Worm (Caenorhabditis elegans) whole organism, young adult: ENCODE results near the gene ZK686.2.

Experiments
- B0035.1 ChIP-seq: sonication (generic microtip); optimal IDR thresholded peaks from 2 replicates; lab custom pipeline; 2016; ENCODE audit warnings: missing genetic modification characterization, mild to moderate bottlenecking, missing compliant biosample characterization, missing genotype, missing genetic modification reagents
- D2030.7 ChIP-seq: fragments of 200-800 bp; sonication (Bioruptor generic); IDR thresholded peaks from 2 replicates; pipeline ENCODE4 v1.3.6; 2022; ENCODE audit warnings: missing genetic modification reagents, missing genetic modification characterization, missing compliant biosample characterization
- F33H1.4 ChIP-seq: fragments of 200-800 bp; sonication (Bioruptor generic); IDR thresholded peaks from 2 replicates; pipeline ENCODE4 v1.3.6; 2022; ENCODE audit warnings: missing genetic modification reagents, missing genetic modification characterization, missing compliant biosample characterization
- F39B2.1 ChIP-seq: fragments of 200-800 bp; sonication (Bioruptor generic); IDR thresholded peaks from 2 replicates; pipeline ENCODE4 v1.3.6; 2022; ENCODE audit warnings: missing genetic modification reagents, missing genetic modification characterization, missing compliant biosample characterization
- F49E8.2 ChIP-seq: sonication (generic microtip); optimal IDR thresholded peaks from 3 replicates; lab custom pipeline; 2017; ENCODE audit warnings: missing genetic modification characterization, mild to moderate bottlenecking, missing compliant biosample characterization, antibody characterized with exemption, moderate library complexity; ENCODE audit not compliant: insufficient read depth
- F52B5.7 ChIP-seq: sonication (generic microtip); optimal IDR thresholded peaks from 2 replicates; lab custom pipeline; 2016; ENCODE audit warnings: mild to moderate bottlenecking, missing genetic modification characterization, missing compliant biosample characterization
- ama-1 ChIP-seq, 3 experiments: fragments of 150-350 bp in 1 of 3; sonication (generic microtip) in 2 of 3; optimal IDR thresholded peaks; 2 replicates each; lab custom pipeline; 2014 to 2018; ENCODE audit warnings: missing biosample characterization in 2 of 3, missing genetic modification characterization in 2 of 3, missing genetic modification reagents in 2 of 3
- attf-6 ChIP-seq: fragments of 200-800 bp; sonication (Bioruptor generic); IDR thresholded peaks from 2 replicates; pipeline ENCODE4 v1.3.6; 2022; ENCODE audit warnings: missing genetic modification reagents, missing genetic modification characterization, missing compliant biosample characterization
- ceh-40 ChIP-seq: fragments of 200-800 bp; sonication (Bioruptor generic); IDR thresholded peaks from 2 replicates; pipeline ENCODE4 v1.3.6; 2022; ENCODE audit warnings: missing genetic modification characterization, missing compliant biosample characterization
- ceh-91 ChIP-seq: fragments of 200-800 bp; sonication (Bioruptor generic); IDR thresholded peaks from 2 replicates; pipeline ENCODE4 v1.3.6; 2022; ENCODE audit warnings: missing genetic modification reagents, missing genetic modification characterization, missing compliant biosample characterization
- fkh-3 ChIP-seq: sonication (generic microtip); optimal IDR thresholded peaks from 2 replicates; lab custom pipeline; 2016; ENCODE audit warnings: mild to moderate bottlenecking, missing genetic modification characterization, missing compliant biosample characterization
- gei-17 ChIP-seq: fragments of 200-800 bp; sonication (Bioruptor generic); optimal IDR thresholded peaks from 2 replicates; lab custom pipeline; 2018; ENCODE audit warnings: mild to moderate bottlenecking, missing genetic modification characterization, missing compliant biosample characterization
- him-1 ChIP-seq: sonication (generic microtip); optimal IDR thresholded peaks from 2 replicates; lab custom pipeline; 2016; ENCODE audit warnings: missing genotype, missing genetic modification reagents, missing genetic modification characterization, missing compliant biosample characterization
- hmg-1.2 ChIP-seq: fragments of 200-800 bp; sonication (Bioruptor generic); IDR thresholded peaks from 2 replicates; pipeline ENCODE4 v1.3.6; 2022; ENCODE audit warnings: missing genetic modification reagents, missing genetic modification characterization, missing compliant biosample characterization
- hrde-1 ChIP-seq: sonication (generic microtip); optimal IDR thresholded peaks from 2 replicates; lab custom pipeline; 2016; ENCODE audit warnings: missing genetic modification characterization, mild to moderate bottlenecking, missing compliant biosample characterization, moderate library complexity, missing genotype, missing genetic modification reagents, borderline replicate concordance
- hsf-1 ChIP-seq: fragments of 200-800 bp; sonication (Bioruptor generic); IDR thresholded peaks from 2 replicates; pipeline ENCODE4 v1.3.6; 2022; ENCODE audit warnings: missing genetic modification reagents, missing genetic modification characterization, missing compliant biosample characterization
- let-526 ChIP-seq: fragments of 200-800 bp; sonication (Bioruptor generic); IDR thresholded peaks from 2 replicates; pipeline ENCODE4 v1.3.6; 2022; ENCODE audit warnings: missing genetic modification reagents, missing genetic modification characterization, missing compliant biosample characterization
- let-607 ChIP-seq, 2 experiments: fragments of 200-800 bp in 1 of 2; sonication (Bioruptor generic) in 1 of 2; sonication (generic microtip) in 1 of 2; optimal IDR thresholded peaks; 2 replicates each; lab custom pipeline; 2016 to 2018; ENCODE audit warnings: mild to moderate bottlenecking in 2 of 2, missing compliant biosample characterization in 2 of 2, missing genetic modification characterization in 2 of 2, moderate library complexity in 2 of 2, missing genotype in 1 of 2
- lin-35 ChIP-seq, 3 experiments: fragments of 150-350 bp in 2 of 3; sonication (generic microtip) in 1 of 3; optimal IDR thresholded peaks; 2 replicates each; lab custom pipeline; 2014 to 2018; ENCODE audit warnings: missing biosample characterization in 3 of 3, missing genetic modification characterization in 3 of 3, missing genetic modification reagents in 3 of 3
- lsl-1 ChIP-seq: fragments of 200-800 bp; sonication (Bioruptor generic); optimal IDR thresholded peaks from 2 replicates; lab custom pipeline; 2018; ENCODE audit warnings: mild to moderate bottlenecking, missing genetic modification characterization, moderate library complexity, missing compliant biosample characterization
- mel-28 ChIP-seq: sonication (generic microtip); optimal IDR thresholded peaks from 2 replicates; lab custom pipeline; 2016; ENCODE audit warnings: borderline replicate concordance, mild to moderate bottlenecking, missing genetic modification characterization, missing compliant biosample characterization
- mxl-1 ChIP-seq: sonication (generic microtip); optimal IDR thresholded peaks from 2 replicates; lab custom pipeline; 2016; ENCODE audit warnings: missing genetic modification characterization, missing compliant biosample characterization
- nfya-1 ChIP-seq: sonication (generic microtip); optimal IDR thresholded peaks from 2 replicates; lab custom pipeline; 2017; ENCODE audit warnings: antibody characterized with exemption, missing compliant biosample characterization, missing genetic modification characterization, borderline replicate concordance; ENCODE audit not compliant: insufficient read depth
- nhr-120 ChIP-seq: fragments of 200-800 bp; sonication (Bioruptor generic); IDR thresholded peaks from 2 replicates; pipeline ENCODE4 v1.3.6; 2022; ENCODE audit warnings: missing genetic modification characterization, missing compliant biosample characterization
- nhr-27 ChIP-seq: fragments of 200-800 bp; sonication (Bioruptor generic); optimal IDR thresholded peaks from 2 replicates; lab custom pipeline; 2018; ENCODE audit warnings: mild to moderate bottlenecking, missing genetic modification characterization, moderate library complexity, missing compliant biosample characterization
- nhr-80 ChIP-seq: sonication (generic microtip); optimal IDR thresholded peaks from 2 replicates; lab custom pipeline; 2016; ENCODE audit warnings: missing genetic modification characterization, missing compliant biosample characterization
- nhr-90 ChIP-seq: sonication (generic microtip); optimal IDR thresholded peaks from 2 replicates; lab custom pipeline; 2016; ENCODE audit warnings: missing genotype, mild to moderate bottlenecking, missing genetic modification characterization, missing compliant biosample characterization
- rcor-1 ChIP-seq: fragments of 200-800 bp; sonication (Bioruptor generic); IDR thresholded peaks from 2 replicates; pipeline ENCODE4 v1.3.6; 2022; ENCODE audit warnings: missing genetic modification reagents, missing genetic modification characterization, missing compliant biosample characterization
- rec-8 ChIP-seq, 2 experiments: sonication (generic microtip); optimal IDR thresholded peaks; 2 replicates each; lab custom pipeline; 2016; ENCODE audit warnings: mild to moderate bottlenecking in 2 of 2, missing genetic modification characterization in 2 of 2, missing genetic modification reagents in 2 of 2, missing genotype in 2 of 2, missing biosample characterization in 1 of 2, missing compliant biosample characterization in 1 of 2, moderate library complexity in 1 of 2
- repo-1 ChIP-seq: sonication (generic microtip); optimal IDR thresholded peaks from 2 replicates; lab custom pipeline; 2017; ENCODE audit warnings: mild to moderate bottlenecking, missing genetic modification characterization, missing compliant biosample characterization
- snpc-1.1 ChIP-seq: sonication (generic microtip); optimal IDR thresholded peaks from 2 replicates; lab custom pipeline; 2017; ENCODE audit warnings: missing genetic modification characterization, mild to moderate bottlenecking, missing compliant biosample characterization, antibody characterized with exemption, moderate library complexity, missing genotype, missing genetic modification reagents; ENCODE audit not compliant: insufficient read depth
- snpc-4 ChIP-seq, 5 experiments: fragments of 150-350 bp in 1 of 5; sonication (generic microtip) in 4 of 5; optimal IDR thresholded peaks; 2 replicates each; lab custom pipeline; 2014 to 2018; ENCODE audit warnings: missing genetic modification characterization in 5 of 5, missing biosample characterization in 3 of 5, antibody characterized with exemption in 2 of 5, mild to moderate bottlenecking in 2 of 5, missing compliant biosample characterization in 2 of 5, missing genotype in 2 of 5, moderate library complexity in 2 of 5, missing genetic modification reagents in 1 of 5
- xnd-1 ChIP-seq: sonication (generic microtip); optimal IDR thresholded peaks from 2 replicates; lab custom pipeline; 2016; ENCODE audit warnings: missing genotype, missing genetic modification reagents, missing genetic modification characterization, missing compliant biosample characterization
- ztf-26 ChIP-seq: sonication (generic microtip); optimal IDR thresholded peaks from 2 replicates; lab custom pipeline; 2017; ENCODE audit warnings: missing genetic modification characterization, missing compliant biosample characterization
- ztf-6 ChIP-seq: fragments of 200-800 bp; sonication (Bioruptor generic); IDR thresholded peaks from 2 replicates; pipeline ENCODE4 v1.3.6; 2022; ENCODE audit warnings: missing genetic modification reagents, missing genetic modification characterization, missing compliant biosample characterization

ZK686.2 gene

ce11 chrIII:7778530-7778929 is 12.7 kb upstream of the ZK686.2 start:
- TF ChIP-seq let-607 (tag; optimal IDR thresholded peaks at IDR 0.05; lab: Kevin White, UChicago) = no peak
- no peak for TF ChIP-seq mel-28 (tag; lab: Kevin White, UChicago)
- TF ChIP-seq F39B2.1 = no peak
- no peak for TF ChIP-seq F33H1.4 (GFP tag; lab: Robert Waterston, UW)
- no peak for TF ChIP-seq fkh-3 (tag; lab: Kevin White, UChicago)
- TF ChIP-seq ceh-40 = no peak
- no peak for TF ChIP-seq repo-1
- TF ChIP-seq rcor-1 = no peak
- no peak for TF ChIP-seq D2030.7 (GFP tag; lab: Robert Waterston, UW)
- TF ChIP-seq rec-8 (tag; optimal IDR thresholded peaks at IDR 0.05; lab: Kevin White, UChicago) = no peak
- TF ChIP-seq lin-35 (GFP tag; optimal IDR thresholded peaks at IDR 0.05; lab: Kevin White, UChicago) = no peak
- no peak for TF ChIP-seq mxl-1 (tag; lab: Kevin White, UChicago)

DNA sequence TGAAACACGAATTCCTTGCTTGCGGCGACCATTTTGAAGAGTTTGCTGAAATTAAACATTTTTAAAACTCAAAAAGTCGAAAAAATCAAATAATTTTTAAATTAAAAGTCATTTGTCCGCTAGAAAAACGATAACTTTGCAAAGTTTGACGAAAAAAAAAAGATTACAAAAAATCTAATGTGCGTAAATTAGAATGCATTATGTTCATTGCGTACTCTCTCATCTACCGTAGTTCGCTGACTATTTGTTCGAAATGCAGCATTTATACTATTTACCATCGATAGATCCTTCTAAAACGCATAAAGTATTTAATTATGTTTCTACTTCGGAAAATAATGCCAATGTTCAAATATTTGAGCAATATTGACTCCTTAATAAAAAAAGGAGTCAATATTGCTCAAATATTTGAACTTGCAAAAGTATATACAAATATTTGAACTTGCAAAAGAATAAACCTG is 10.2 kb upstream of the ZK686.2 start, which contains the start of gene bath-15:
Gene bath-15, minus strand, starts transcription at position 51 of the 458 bp plus-strand sequence.
- TF ChIP-seq lsl-1 (GFP tag; lab: Kevin White, UChicago) (peak; percentile 61), B0035.1 (tag; lab: Kevin White, UChicago) (no peak)
- TF ChIP-seq, all 124 proteins: peak for 1

ce11 chrIII:7773791-7774190 is 7.9 kb upstream of the ZK686.2 start:
- TF ChIP-seq let-526 (no peak), rcor-1 (no peak), nhr-80 (tag; lab: Kevin White, UChicago) (no peak), ama-1 (optimal IDR thresholded peaks at IDR 0.05; lab: Kevin White, UChicago) (no peak), ama-1 (GFP tag; optimal IDR thresholded peaks at IDR 0.05; lab: Kevin White, UChicago) (peak in 1 of 2 experiments; percentile 36), F49E8.2 (peak; percentile 12), F52B5.7 (tag; lab: Kevin White, UChicago) (no peak), ztf-6 (GFP tag; lab: Robert Waterston, UW) (no peak), nhr-90 (no peak), snpc-1.1 (tag; lab: Kevin White, UChicago) (no peak), nhr-27 (no peak), nfya-1 (tag; lab: Kevin White, UChicago) (no peak), nhr-120 (no peak), hmg-1.2 (GFP tag; lab: Robert Waterston, UW) (no peak), xnd-1 (no peak), snpc-4 (GFP tag; optimal IDR thresholded peaks at IDR 0.05; lab: Kevin White, UChicago) (no peak), snpc-4 (tag; optimal IDR thresholded peaks at IDR 0.05; lab: Kevin White, UChicago) (no peak), hsf-1 (GFP tag; lab: Robert Waterston, UW) (peak; percentile 61; the same call in 1 of the 2 replicates), hrde-1 (peak; percentile 36), gei-17 (GFP tag; lab: Kevin White, UChicago) (no peak), him-1 (peak; percentile 59)
- TF ChIP-seq, all 124 proteins: peak for 5

- TF ChIP-seq ztf-26 (no peak), ceh-91 (GFP tag; lab: Robert Waterston, UW) (peak; percentile 56; the same call in 1 of the 2 replicates), attf-6 (GFP tag; lab: Robert Waterston, UW) (no peak), nhr-120 (no peak)
Observed at ce11 chrIII:7772901-7773300, 7.0 kb upstream of the ZK686.2 start, which contains the start of the genes ZK686.6 and ZK686.1. TSS of gene ZK686.6 (minus strand) at chrIII:7773001. TSS of gene ZK686.1 (plus strand) at chrIII:7773134.
